Worm (Caenorhabditis elegans): Measurements from ENCODE around the gene pals-40.

- TF ChIP-seq dao-5 (tag; optimal IDR thresholded peaks at IDR 0.05): no peak
- no peak for TF ChIP-seq W03F9.2 (tag; optimal IDR thresholded peaks at IDR 0.05)
- no peak for TF ChIP-seq him-1 (tag; optimal IDR thresholded peaks at IDR 0.05)
These were observed 36.2 kb upstream of the pals-40 start, which contains the start of gene Y82E9BR.14 for ce11 chrIII:1413890-1414613.

Data from whole organism, L4/young adult.